Worm (Caenorhabditis elegans) whole organism, late embryonic: ENCODE results near the gene glb-7.

ENCODE experiments used
- Y22D7AL.16 ChIP-seq: sonication (generic microtip); optimal IDR thresholded peaks from 2 replicates; lab custom pipeline; 2016; ENCODE audit warnings: missing genetic modification characterization, missing compliant biosample characterization
- ama-1 ChIP-seq: fragments of 150-350 bp; optimal IDR thresholded peaks from 2 replicates; lab custom pipeline; 2014
- dmd-4 ChIP-seq: sonication (generic microtip); optimal IDR thresholded peaks from 2 replicates; lab custom pipeline; 2016; ENCODE audit warnings: borderline replicate concordance, missing genetic modification characterization, missing compliant biosample characterization
- pax-1 ChIP-seq: fragments of 150-350 bp; optimal IDR thresholded peaks from 2 replicates; lab custom pipeline; 2014; ENCODE audit warnings: missing biosample characterization, missing genetic modification characterization

DNA sequence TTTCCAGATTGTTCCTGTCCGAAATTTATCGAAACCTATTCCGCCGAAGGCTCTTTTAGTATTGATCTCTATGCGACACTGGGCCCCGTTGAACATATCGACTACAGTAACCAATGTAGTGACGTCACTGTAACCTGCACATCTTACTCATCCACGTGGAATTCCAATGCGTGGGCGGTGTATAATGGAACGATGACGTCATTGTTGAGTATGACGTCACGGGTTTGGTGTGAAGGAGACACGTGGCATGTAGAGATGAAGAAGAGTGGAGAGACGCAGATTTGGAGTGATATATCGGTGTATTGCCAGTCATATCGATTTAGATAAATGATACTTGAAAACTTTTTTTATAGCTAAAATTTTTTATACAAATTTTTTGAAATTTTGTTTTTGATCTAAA is 47.7 kb downstream of the glb-7 start:
- no peak for TF ChIP-seq pax-1 (tag; lab: Kevin White, UChicago)
- TF ChIP-seq ama-1 (lab: Kevin White, UChicago) = no peak
- TF ChIP-seq dmd-4 (tag; lab: Kevin White, UChicago) = no peak
- no peak for TF ChIP-seq Y22D7AL.16 (tag; lab: Kevin White, UChicago)
